Fruit fly (Drosophila melanogaster): Measurements from ENCODE around the gene CG5011.

Gene CG5011

dm6 chr2L:1157679-1158518 is 42.6 kb upstream of the CG5011 start, which contains the start of gene capt (continued):
- TF ChIP-seq Abd-B (GFP tag; optimal IDR thresholded peaks at IDR 0.05) (no peak), brk (GFP tag; optimal IDR thresholded peaks at IDR 0.05) (no peak), Vsx2 (GFP tag; optimal IDR thresholded peaks at IDR 0.05; ENCODE audit: partially characterized antibody) (no peak), Myc (optimal IDR thresholded peaks at IDR 0.05) (peak; percentile 27), ey (GFP tag; optimal IDR thresholded peaks at IDR 0.05) (peak; percentile 21), N (GFP tag; optimal IDR thresholded peaks at IDR 0.05) (peak; percentile 41), dsf (GFP tag; optimal IDR thresholded peaks at IDR 0.05; ENCODE audit: borderline replicate concordance) (no peak)

- TF ChIP-seq ey (GFP tag; optimal IDR thresholded peaks at IDR 0.05) (no peak), Abd-B (GFP tag; optimal IDR thresholded peaks at IDR 0.05) (no peak), h (GFP tag; optimal IDR thresholded peaks at IDR 0.05) (no peak), Dfd (GFP tag; optimal IDR thresholded peaks at IDR 0.05) (no peak), Rel (GFP tag; optimal IDR thresholded peaks at IDR 0.05) (no peak), Rel (tag; optimal IDR thresholded peaks at IDR 0.05) (no peak), dsf (GFP tag; optimal IDR thresholded peaks at IDR 0.05; ENCODE audit: borderline replicate concordance) (no peak), woc (GFP tag; optimal IDR thresholded peaks at IDR 0.05) (no peak)
These were observed 41.8 kb upstream of the CG5011 start, which contains the start of gene Tango14 for dm6 chr2L:1158519-1159319. Tango14 (plus strand) TSS chr2L:1158661.

DNA sequence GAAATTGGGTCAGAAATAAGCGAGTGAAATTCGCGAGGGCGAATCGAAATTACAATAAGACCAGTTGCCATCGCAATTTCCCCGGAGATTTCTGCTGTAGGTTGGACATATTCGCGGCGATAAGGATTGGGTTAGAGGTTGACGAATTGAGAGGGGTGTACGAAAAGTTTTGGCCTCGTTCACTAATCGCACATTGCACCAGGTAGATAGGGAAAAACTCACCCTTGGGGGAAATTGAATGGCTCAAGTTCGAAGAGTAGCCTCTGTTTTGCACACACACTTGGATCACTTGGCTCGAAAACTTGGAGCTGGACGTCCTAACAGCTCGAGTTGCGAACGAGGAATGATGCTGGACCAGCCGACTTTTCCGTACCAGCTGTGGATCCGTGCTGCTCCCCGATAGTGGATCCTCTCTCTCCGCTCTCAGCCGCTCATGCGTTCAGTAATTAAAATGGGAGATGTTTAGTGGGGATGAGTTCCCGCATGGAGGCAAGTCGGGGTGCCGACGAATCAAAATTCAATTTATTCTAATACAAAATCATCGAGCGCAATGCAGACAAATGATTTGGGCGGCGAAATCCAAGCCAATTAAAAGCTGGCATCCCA is 36.8 kb upstream of the CG5011 start, which contains the start of gene CG5080:
CG5080 (minus strand) TSS at position 349 of the 606 bp plus-strand sequence.
- TF ChIP-seq GATAd (GFP tag; optimal IDR thresholded peaks at IDR 0.05) (no peak), Rel (GFP tag; optimal IDR thresholded peaks at IDR 0.05) (no peak), Rel (tag; optimal IDR thresholded peaks at IDR 0.05) (peak; percentile 49), rgr (GFP tag; optimal IDR thresholded peaks at IDR 0.05) (no peak), pan (optimal IDR thresholded peaks at IDR 0.05) (no peak), HLH106 (tag; optimal IDR thresholded peaks at IDR 0.05) (no peak), fru (GFP tag; optimal IDR thresholded peaks at IDR 0.05) (no peak), Dif (GFP tag; optimal IDR thresholded peaks at IDR 0.05; ENCODE audit: partially characterized antibody) (peak; percentile 63), br (GFP tag; optimal IDR thresholded peaks at IDR 0.05) (no peak), Myc (optimal IDR thresholded peaks at IDR 0.05) (no peak)

- TF ChIP-seq jim (GFP tag; optimal IDR thresholded peaks at IDR 0.05) (no peak), Rel (GFP tag; optimal IDR thresholded peaks at IDR 0.05) (no peak), Rel (tag; optimal IDR thresholded peaks at IDR 0.05) (peak; percentile 48), Myc (optimal IDR thresholded peaks at IDR 0.05) (peak; percentile 54)
These were observed 36.2 kb upstream of the CG5011 start, which contains the start of gene IntS14 for dm6 chr2L:1164294-1164693. IntS14 (plus strand) TSS chr2L:1164443.

- TF ChIP-seq Rel (GFP tag; optimal IDR thresholded peaks at IDR 0.05) (no peak), Rel (tag; optimal IDR thresholded peaks at IDR 0.05) (peak; percentile 97), Hnf4 (GFP tag; optimal IDR thresholded peaks at IDR 0.05) (no peak)
These were observed 34.1 kb upstream of the CG5011 start, which contains the start of gene CG14341 for dm6 chr2L:1166326-1166725. CG14341 (plus strand) TSS chr2L:1166506.

DNA sequence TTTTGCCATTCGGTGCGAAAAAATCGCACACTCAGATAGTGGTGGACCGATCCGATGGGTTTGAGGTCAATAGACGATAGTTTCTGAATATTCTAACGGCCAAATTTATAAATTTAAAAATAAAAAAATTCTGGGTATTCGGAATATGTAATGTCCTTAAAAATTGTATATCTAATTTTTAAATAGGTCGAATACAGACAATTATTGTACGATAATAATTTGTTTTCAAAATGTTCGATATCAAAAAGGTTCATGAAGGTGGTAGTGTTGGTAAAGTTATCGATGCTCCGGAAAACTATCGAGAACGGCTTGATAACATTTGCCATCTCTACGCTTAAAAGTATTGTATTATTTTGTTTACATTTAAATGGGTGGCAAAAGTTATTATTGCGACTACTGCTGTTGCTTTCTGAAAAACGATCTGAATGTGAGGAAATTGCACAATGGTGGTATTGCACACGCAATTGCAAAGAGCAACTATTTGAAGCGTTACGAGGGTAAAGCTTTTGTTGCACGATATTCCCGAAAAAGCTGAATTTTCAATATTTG is 30.5 kb upstream of the CG5011 start, which contains the start of the genes CG31922 and Plap:
CG31922 (plus strand) TSS at position 315 of the 549 bp plus-strand sequence.
Plap (minus strand) TSS at position 499 of the 549 bp plus-strand sequence.
- TF ChIP-seq Hr78 (GFP tag; optimal IDR thresholded peaks at IDR 0.05): no peak
- peak; percentile 84 for TF ChIP-seq h (GFP tag; optimal IDR thresholded peaks at IDR 0.05)
- peak; percentile 58 for TF ChIP-seq woc (GFP tag; optimal IDR thresholded peaks at IDR 0.05)
- peak; percentile 18 to 76 for TF ChIP-seq foxo (GFP tag; optimal IDR thresholded peaks at IDR 0.05)
- peak; percentile 81 for TF ChIP-seq HLH106 (tag; optimal IDR thresholded peaks at IDR 0.05)
- no peak for TF ChIP-seq Dif (GFP tag; optimal IDR thresholded peaks at IDR 0.05; ENCODE audit: partially characterized antibody)
- TF ChIP-seq Sp1 (GFP tag; optimal IDR thresholded peaks at IDR 0.05): peak; percentile 78
- peak; percentile 75 for TF ChIP-seq sv (GFP tag; optimal IDR thresholded peaks at IDR 0.05)
- TF ChIP-seq dsf (GFP tag; optimal IDR thresholded peaks at IDR 0.05; ENCODE audit: borderline replicate concordance): no peak
- TF ChIP-seq br (GFP tag; optimal IDR thresholded peaks at IDR 0.05): peak; percentile 76
- peak; percentile 63 for TF ChIP-seq Myc (optimal IDR thresholded peaks at IDR 0.05)
- peak; percentile 69 for TF ChIP-seq psq (GFP tag; optimal IDR thresholded peaks at IDR 0.05)
- no peak for TF ChIP-seq N (GFP tag; optimal IDR thresholded peaks at IDR 0.05)
- TF ChIP-seq rgr (GFP tag; optimal IDR thresholded peaks at IDR 0.05): peak; percentile 80
- TF ChIP-seq Hr83 (GFP tag; optimal IDR thresholded peaks at IDR 0.05; ENCODE audit: poor library complexity, severe bottlenecking): peak; percentile 61
- peak; percentile 63 for TF ChIP-seq CG9705 (GFP tag; optimal IDR thresholded peaks at IDR 0.05)
- TF ChIP-seq Rel (GFP tag; optimal IDR thresholded peaks at IDR 0.05): no peak
- TF ChIP-seq Rel (tag; optimal IDR thresholded peaks at IDR 0.05): peak; percentile 97
- TF ChIP-seq dmrt93B (GFP tag; optimal IDR thresholded peaks at IDR 0.05): peak; percentile 63
- TF ChIP-seq tai (GFP tag; optimal IDR thresholded peaks at IDR 0.05): no peak
- peak; percentile 73 for TF ChIP-seq OdsH (GFP tag; optimal IDR thresholded peaks at IDR 0.05)
- TF ChIP-seq ey (GFP tag; optimal IDR thresholded peaks at IDR 0.05): peak; percentile 67
